Fruit fly (Drosophila melanogaster) whole organism, embryonic: ENCODE results near the gene dysf.

Experiments used
- Atf-2 ChIP-seq: fragments of 200-800 bp; sonication (Bioruptor generic); optimal IDR thresholded peaks from 2 replicates; lab custom pipeline; 2016; ENCODE audit warnings: missing biosample characterization, missing genetic modification characterization
- Bgb ChIP-seq: fragments of 200-800 bp; sonication (Bioruptor generic); IDR thresholded peaks from 2 replicates; pipeline ENCODE4 v1.3.6; 2022; ENCODE audit warnings: missing biosample characterization, missing genetic modification characterization; ENCODE audit not compliant: partially characterized antibody
- CG11456 ChIP-seq: fragments of 200-800 bp; sonication (Bioruptor generic); IDR thresholded peaks from 3 replicates; pipeline ENCODE4 v1.3.6; 2022; ENCODE audit warnings: missing biosample characterization, missing genetic modification characterization
- CG12155 ChIP-seq: fragments of 200-800 bp; sonication (Bioruptor generic); optimal IDR thresholded peaks from 3 replicates; lab custom pipeline; 2016; ENCODE audit warnings: missing biosample characterization, missing genetic modification characterization
- CG12219 ChIP-seq: fragments of 200-800 bp; sonication (Bioruptor generic); optimal IDR thresholded peaks from 3 replicates; lab custom pipeline; 2018; ENCODE audit warnings: missing biosample characterization, mild to moderate bottlenecking, missing genetic modification characterization
- CG16813 ChIP-seq: fragments of 200-800 bp; sonication (Bioruptor generic); IDR thresholded peaks from 3 replicates; pipeline ENCODE4 v1.3.6; 2022; ENCODE audit warnings: missing biosample characterization, missing genetic modification characterization; ENCODE audit not compliant: partially characterized antibody
- CG30431 ChIP-seq: fragments of 200-800 bp; sonication (Bioruptor generic); optimal IDR thresholded peaks from 2 replicates; lab custom pipeline; 2017; ENCODE audit warnings: missing biosample characterization, missing genetic modification characterization
- CG34224 ChIP-seq: fragments of 200-800 bp; sonication (Bioruptor generic); IDR thresholded peaks from 3 replicates; pipeline ENCODE4 v1.3.6; 2022; ENCODE audit warnings: missing biosample characterization, missing genetic modification characterization; ENCODE audit not compliant: partially characterized antibody
- CG4282 ChIP-seq: fragments of 200-800 bp; sonication (Bioruptor generic); optimal IDR thresholded peaks from 2 replicates; lab custom pipeline; 2016; ENCODE audit warnings: missing biosample characterization, missing genetic modification characterization
- CG4617 ChIP-seq: fragments of 200-800 bp; sonication (Bioruptor generic); optimal IDR thresholded peaks from 3 replicates; lab custom pipeline; 2016; ENCODE audit warnings: missing biosample characterization, missing genetic modification characterization, borderline replicate concordance
- CG4730 ChIP-seq: fragments of 200-800 bp; sonication (Bioruptor generic); IDR thresholded peaks from 2 replicates; pipeline ENCODE4 v1.3.6; 2022; ENCODE audit warnings: missing biosample characterization, missing genetic modification characterization
- CG6683 ChIP-seq: fragments of 200-800 bp; sonication (Bioruptor generic); optimal IDR thresholded peaks from 2 replicates; lab custom pipeline; 2017; ENCODE audit warnings: missing biosample characterization, mild to moderate bottlenecking, missing genetic modification characterization, missing genetic modification reagents
- CG6813 ChIP-seq: fragments of 200-800 bp; sonication (Bioruptor generic); optimal IDR thresholded peaks from 2 replicates; lab custom pipeline; 2017; ENCODE audit warnings: missing biosample characterization, missing genetic modification characterization, mild to moderate bottlenecking, moderate library complexity, missing genetic modification reagents
- CG7372 ChIP-seq: fragments of 200-800 bp; sonication (Bioruptor generic); IDR thresholded peaks from 2 replicates; pipeline ENCODE4 v1.3.6; 2022; ENCODE audit warnings: missing biosample characterization, missing genetic modification characterization
- CG7839 ChIP-seq: fragments of 200-800 bp; sonication (Bioruptor generic); optimal IDR thresholded peaks from 3 replicates; lab custom pipeline; 2018; ENCODE audit warnings: missing biosample characterization, mild to moderate bottlenecking, missing genetic modification characterization, moderate library complexity
- CG7928 ChIP-seq: fragments of 200-800 bp; sonication (Bioruptor generic); optimal IDR thresholded peaks from 2 replicates; lab custom pipeline; 2017; ENCODE audit warnings: missing biosample characterization, mild to moderate bottlenecking, missing genetic modification characterization
- CG8089 ChIP-seq: fragments of 200-800 bp; sonication (Bioruptor generic); optimal IDR thresholded peaks from 3 replicates; lab custom pipeline; 2016; ENCODE audit warnings: missing biosample characterization, missing genetic modification characterization
- CG8359 ChIP-seq: fragments of 200-800 bp; sonication (Bioruptor generic); optimal IDR thresholded peaks from 2 replicates; lab custom pipeline; 2017; ENCODE audit warnings: missing biosample characterization, mild to moderate bottlenecking, missing genetic modification characterization, borderline replicate concordance
- CG9215 ChIP-seq: fragments of 200-800 bp; sonication (Bioruptor generic); IDR thresholded peaks from 2 replicates; pipeline ENCODE4 v1.3.6; 2022; ENCODE audit warnings: missing biosample characterization, missing genetic modification characterization
- HHEX ChIP-seq: fragments of 200-800 bp; sonication (Bioruptor generic); optimal IDR thresholded peaks from 3 replicates; lab custom pipeline; 2017; ENCODE audit warnings: missing biosample characterization, mild to moderate bottlenecking, missing genetic modification characterization, missing genetic modification reagents
- Hey ChIP-seq: fragments of 200-800 bp; sonication (Bioruptor generic); optimal IDR thresholded peaks from 3 replicates; lab custom pipeline; 2018; ENCODE audit warnings: missing biosample characterization, mild to moderate bottlenecking, missing genetic modification characterization
- HmgD ChIP-seq: fragments of 200-800 bp; sonication (Bioruptor generic); optimal IDR thresholded peaks from 3 replicates; lab custom pipeline; 2016; ENCODE audit warnings: missing biosample characterization, missing genetic modification characterization
- HmgZ ChIP-seq: fragments of 200-800 bp; sonication (Bioruptor generic); optimal IDR thresholded peaks from 2 replicates; lab custom pipeline; 2018; ENCODE audit warnings: missing biosample characterization, mild to moderate bottlenecking, missing genetic modification characterization
- Jarid2 ChIP-seq: fragments of 200-800 bp; sonication (Bioruptor generic); optimal IDR thresholded peaks from 3 replicates; lab custom pipeline; 2017; ENCODE audit warnings: mild to moderate bottlenecking, missing biosample characterization, missing genetic modification reagents, missing genetic modification characterization
- Lim3 ChIP-seq: fragments of 200-800 bp; sonication (Bioruptor generic); IDR thresholded peaks from 2 replicates; pipeline ENCODE4 v1.3.6; 2022; ENCODE audit warnings: missing biosample characterization, missing genetic modification characterization
- Meics ChIP-seq: fragments of 200-800 bp; sonication (Bioruptor generic); optimal IDR thresholded peaks from 2 replicates; lab custom pipeline; 2017; ENCODE audit warnings: missing biosample characterization, mild to moderate bottlenecking, missing genetic modification characterization
- NC2α ChIP-seq: fragments of 200-800 bp; sonication (Bioruptor generic); optimal IDR thresholded peaks from 2 replicates; lab custom pipeline; 2016; ENCODE audit warnings: missing biosample characterization, missing genetic modification characterization
- Opbp ChIP-seq: fragments of 200-800 bp; sonication (Bioruptor generic); IDR thresholded peaks from 3 replicates; pipeline ENCODE4 v1.3.6; 2022; ENCODE audit warnings: missing biosample characterization, missing genetic modification characterization; ENCODE audit not compliant: partially characterized antibody
- Ptx1 ChIP-seq: fragments of 200-800 bp; sonication (Bioruptor generic); IDR thresholded peaks from 2 replicates; pipeline ENCODE4 v1.3.6; 2022; ENCODE audit warnings: missing biosample characterization, missing genetic modification characterization
- Rfx ChIP-seq: fragments of 200-800 bp; sonication (Bioruptor generic); IDR thresholded peaks from 2 replicates; pipeline ENCODE4 v1.3.6; 2022; ENCODE audit warnings: missing biosample characterization, missing genetic modification characterization
- Side ChIP-seq: fragments of 200-800 bp; sonication (Bioruptor generic); optimal IDR thresholded peaks from 2 replicates; lab custom pipeline; 2016; ENCODE audit warnings: missing biosample characterization, missing genetic modification characterization
- crol ChIP-seq: fragments of 200-800 bp; sonication (Bioruptor generic); IDR thresholded peaks from 2 replicates; pipeline ENCODE4 v1.3.6; 2022; ENCODE audit warnings: missing biosample characterization, missing genetic modification characterization
- crp ChIP-seq, 2 experiments: fragments of 200-800 bp; sonication (Bioruptor generic); optimal IDR thresholded peaks; 2 replicates in 1 of 2; 3 replicates in 1 of 2; lab custom pipeline; 2017; ENCODE audit warnings: missing biosample characterization in 2 of 2, missing genetic modification characterization in 2 of 2, mild to moderate bottlenecking in 1 of 2, moderate library complexity in 1 of 2
- disco-r ChIP-seq: fragments of 200-800 bp; sonication (Bioruptor generic); optimal IDR thresholded peaks from 2 replicates; lab custom pipeline; 2016; ENCODE audit warnings: missing biosample characterization, missing genetic modification characterization
- hb ChIP-seq: fragments of 200-800 bp; sonication (Bioruptor generic); IDR thresholded peaks from 3 replicates; pipeline ENCODE4 v1.3.6; 2022; ENCODE audit warnings: missing biosample characterization, missing genetic modification characterization; ENCODE audit not compliant: partially characterized antibody
- hbn ChIP-seq: fragments of 200-800 bp; sonication (Bioruptor generic); IDR thresholded peaks from 2 replicates; pipeline ENCODE4 v1.3.6; 2022; ENCODE audit warnings: missing biosample characterization, missing genetic modification characterization; ENCODE audit not compliant: partially characterized antibody
- ind ChIP-seq: fragments of 200-800 bp; sonication (Bioruptor generic); optimal IDR thresholded peaks from 3 replicates; lab custom pipeline; 2016; ENCODE audit warnings: missing biosample characterization, missing genetic modification characterization
- insv ChIP-seq, 2 experiments: fragments of 200-800 bp; sonication (Bioruptor generic); optimal IDR thresholded peaks; 3 replicates each; lab custom pipeline; 2016 to 2018; ENCODE audit warnings: missing biosample characterization in 2 of 2, missing genetic modification characterization in 2 of 2
- lmd ChIP-seq: fragments of 200-800 bp; sonication (Bioruptor generic); IDR thresholded peaks from 2 replicates; pipeline ENCODE4 v1.3.6; 2022; ENCODE audit warnings: missing biosample characterization, missing genetic modification characterization
- lov ChIP-seq, 2 experiments: fragments of 200-800 bp in 1 of 2; fragments of >200 bp in 1 of 2; sonication (Bioruptor generic) in 1 of 2; IDR thresholded peaks in 1 of 2; optimal IDR thresholded peaks in 1 of 2; 2 replicates in 1 of 2; 3 replicates in 1 of 2; pipeline versions ENCODE4 v1.3.6 to Lab custom; 2017 to 2022; ENCODE audit warnings: missing biosample characterization in 1 of 2, missing genetic modification characterization in 1 of 2
- mam ChIP-seq: fragments of 200-800 bp; sonication (Bioruptor generic); optimal IDR thresholded peaks from 3 replicates; lab custom pipeline; 2016; ENCODE audit warnings: missing biosample characterization, missing genetic modification characterization
- nau ChIP-seq: fragments of 200-800 bp; sonication (Bioruptor generic); optimal IDR thresholded peaks from 3 replicates; lab custom pipeline; 2017; ENCODE audit warnings: missing biosample characterization, mild to moderate bottlenecking, missing genetic modification characterization, missing genetic modification reagents
- psq ChIP-seq: fragments of 200-800 bp; sonication (Bioruptor generic); optimal IDR thresholded peaks from 2 replicates; lab custom pipeline; 2017; ENCODE audit warnings: missing biosample characterization, missing genetic modification characterization
- sima ChIP-seq: fragments of 200-800 bp; sonication (Bioruptor generic); optimal IDR thresholded peaks from 2 replicates; lab custom pipeline; 2016; ENCODE audit warnings: missing biosample characterization, missing genetic modification characterization
- so ChIP-seq: fragments of 200-800 bp; sonication (Bioruptor generic); IDR thresholded peaks from 3 replicates; pipeline ENCODE4 v1.3.6; 2022; ENCODE audit warnings: missing biosample characterization, missing genetic modification characterization
- stc ChIP-seq: fragments of 200-800 bp; sonication (Bioruptor generic); IDR thresholded peaks from 2 replicates; pipeline ENCODE4 v1.3.6; 2022; ENCODE audit warnings: missing biosample characterization, missing genetic modification characterization
- stwl ChIP-seq: fragments of 200-800 bp; sonication (Bioruptor generic); optimal IDR thresholded peaks from 3 replicates; lab custom pipeline; 2018; ENCODE audit warnings: missing biosample characterization, mild to moderate bottlenecking, missing genetic modification characterization, moderate library complexity
- tll ChIP-seq, 2 experiments: fragments of 200-800 bp in 1 of 2; fragments of >200 bp in 1 of 2; sonication (Bioruptor generic) in 1 of 2; optimal IDR thresholded peaks; 2 replicates each; lab custom pipeline; 2017 to 2019; ENCODE audit warnings: missing biosample characterization in 2 of 2, missing genetic modification characterization in 2 of 2, mild to moderate bottlenecking in 1 of 2, moderate library complexity in 1 of 2
- toy ChIP-seq: fragments of 200-800 bp; sonication (Bioruptor generic); IDR thresholded peaks from 2 replicates; pipeline ENCODE4 v1.3.6; 2022; ENCODE audit warnings: missing biosample characterization, missing genetic modification characterization
- vnd ChIP-seq: fragments of 200-800 bp; sonication (Bioruptor generic); IDR thresholded peaks from 3 replicates; pipeline ENCODE4 v1.3.6; 2022; ENCODE audit warnings: missing biosample characterization, missing genetic modification characterization; ENCODE audit not compliant: partially characterized antibody

Gene dysf

DNA sequence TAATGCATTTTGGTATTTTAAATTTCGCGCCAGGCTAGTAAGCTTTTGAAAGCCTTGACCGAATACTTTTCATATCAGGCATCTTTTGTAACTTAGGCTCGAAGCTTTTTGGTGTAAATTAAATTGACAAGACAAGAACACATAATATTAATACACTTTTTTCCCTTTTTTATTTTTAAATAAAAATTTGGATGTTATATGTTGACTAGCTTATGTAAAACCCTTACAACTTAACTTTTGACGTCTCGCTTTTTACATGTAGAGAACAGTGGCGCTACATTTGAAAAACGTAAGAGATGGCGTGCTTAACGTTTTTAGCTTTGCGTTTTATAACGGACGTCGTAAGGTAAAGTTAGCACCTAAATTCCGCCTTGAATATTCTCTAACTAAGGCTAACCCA, 38.7 kb upstream of the dysf start (continued):
- no peak for TF ChIP-seq Atf-2 (GFP tag; lab: Kevin White, UChicago)
- no peak for TF ChIP-seq hbn (GFP tag; lab: Robert Waterston, UW)
- TF ChIP-seq CG8089: no peak
- no peak for TF ChIP-seq disco-r (GFP tag; lab: Kevin White, UChicago)
- TF ChIP-seq CG8359 (GFP tag; lab: Kevin White, UChicago): no peak
- no peak for TF ChIP-seq mam
- TF ChIP-seq Side: no peak
- TF ChIP-seq crp (GFP tag; optimal IDR thresholded peaks at IDR 0.05; lab: Kevin White, UChicago): no peak
- peak; percentile 30; the same call in 1 of the 3 replicates for TF ChIP-seq CG34224 (GFP tag; lab: Robert Waterston, UW)
- TF ChIP-seq NC2α: no peak
- TF ChIP-seq Hey (tag; lab: Kevin White, UChicago): no peak
- no peak for TF ChIP-seq CG6683
- peak; percentile 39; the same call in 1 of the 3 replicates for TF ChIP-seq Opbp (GFP tag; lab: Robert Waterston, UW)
- no peak for TF ChIP-seq tll (GFP tag; optimal IDR thresholded peaks at IDR 0.05; lab: Kevin White, UChicago)
- TF ChIP-seq CG4617 (GFP tag; lab: Kevin White, UChicago): no peak
- no peak for TF ChIP-seq Ptx1 (GFP tag; lab: Robert Waterston, UW)
- TF ChIP-seq lmd (GFP tag; lab: Robert Waterston, UW): peak; percentile 35; the same call in 1 of the 2 replicates
- TF ChIP-seq HmgZ (tag; lab: Kevin White, UChicago): no peak
- TF ChIP-seq CG4730 (GFP tag; lab: Robert Waterston, UW): no peak
- TF ChIP-seq CG6813 (GFP tag; lab: Kevin White, UChicago): no peak
- TF ChIP-seq psq (GFP tag; lab: Kevin White, UChicago): no peak
- 0 out of 3 replicates have a peak, but pooled peaks have one; percentile 13 for TF ChIP-seq vnd (GFP tag; lab: Robert Waterston, UW)
- no peak for TF ChIP-seq CG30431 (GFP tag; lab: Kevin White, UChicago)
- no peak for TF ChIP-seq CG16813 (GFP tag; lab: Robert Waterston, UW)
- no peak for TF ChIP-seq Jarid2 (GFP tag; lab: Kevin White, UChicago)
- no peak for TF ChIP-seq crol
- no peak for TF ChIP-seq lov (optimal IDR thresholded peaks at IDR 0.05; lab: Kevin White, UChicago)
- no peak for TF ChIP-seq lov (GFP tag; IDR thresholded peaks at IDR 0.05; lab: Robert Waterston, UW)
- TF ChIP-seq CG4282: no peak
- TF ChIP-seq sima (GFP tag; lab: Kevin White, UChicago): no peak
- TF ChIP-seq HmgD (GFP tag; lab: Kevin White, UChicago): no peak
- TF ChIP-seq HHEX (GFP tag; lab: Kevin White, UChicago): no peak
- peak; percentile 50 for TF ChIP-seq stwl (tag; lab: Kevin White, UChicago)
- no peak for TF ChIP-seq CG12155
- TF ChIP-seq so (GFP tag; lab: Robert Waterston, UW): no peak
- TF ChIP-seq Meics: no peak
- no peak for TF ChIP-seq CG7928
- TF ChIP-seq nau (GFP tag; lab: Kevin White, UChicago): no peak
- no peak for TF ChIP-seq toy (GFP tag; lab: Robert Waterston, UW)
- no peak for TF ChIP-seq Lim3 (GFP tag; lab: Robert Waterston, UW)
- TF ChIP-seq Rfx (GFP tag; lab: Robert Waterston, UW): peak; percentile 29; the same call in 1 of the 2 replicates
- TF ChIP-seq stc (GFP tag; lab: Robert Waterston, UW): no peak
- TF ChIP-seq CG12219 (GFP tag; lab: Kevin White, UChicago): no peak
- peak; percentile 66 for TF ChIP-seq Bgb
- TF ChIP-seq CG7839: peak; percentile 30
- peak; percentile 65; the same call in 1 of the 3 replicates for TF ChIP-seq CG11456
- no peak for TF ChIP-seq ind (GFP tag; lab: Kevin White, UChicago)
- TF ChIP-seq insv (GFP tag; optimal IDR thresholded peaks at IDR 0.05; lab: Kevin White, UChicago): no peak
- no peak for TF ChIP-seq hb (GFP tag; lab: Robert Waterston, UW)
- no peak for TF ChIP-seq CG9215 (GFP tag; lab: Robert Waterston, UW)
- TF ChIP-seq CG7372 (GFP tag; lab: Robert Waterston, UW): no peak
